Fruit fly (Drosophila melanogaster) whole organism, embryonic: ENCODE data around the gene CG32259.

Experiments
- ATbp ChIP-seq: fragments of 200-800 bp; sonication (Bioruptor generic); optimal IDR thresholded peaks from 2 replicates; lab custom pipeline; 2017; ENCODE audit warnings: missing biosample characterization, mild to moderate bottlenecking, missing genetic modification characterization, missing genetic modification reagents
- Ada2b ChIP-seq: fragments of 200-800 bp; sonication (Bioruptor generic); IDR thresholded peaks from 2 replicates; pipeline ENCODE4 v1.3.6; 2022; ENCODE audit warnings: missing biosample characterization, missing genetic modification characterization
- B-H1 ChIP-seq: fragments of 200-800 bp; sonication (Bioruptor generic); IDR thresholded peaks from 3 replicates; pipeline ENCODE4 v1.3.6; 2022; ENCODE audit warnings: missing biosample characterization, missing genetic modification characterization
- CG10959 ChIP-seq: fragments of 200-800 bp; sonication (Bioruptor generic); IDR thresholded peaks from 2 replicates; pipeline ENCODE4 v1.3.6; 2022; ENCODE audit warnings: missing biosample characterization, missing genetic modification characterization
- CG11085 ChIP-seq: fragments of 200-800 bp; sonication (Bioruptor generic); IDR thresholded peaks from 2 replicates; pipeline ENCODE4 v1.3.6; 2022; ENCODE audit warnings: missing biosample characterization, missing genetic modification characterization
- CG12391 ChIP-seq: fragments of 200-800 bp; sonication (Bioruptor generic); optimal IDR thresholded peaks from 3 replicates; lab custom pipeline; 2018; ENCODE audit warnings: missing biosample characterization, mild to moderate bottlenecking, missing genetic modification characterization, moderate library complexity
- CG13894 ChIP-seq: fragments of 200-800 bp; sonication (Bioruptor generic); optimal IDR thresholded peaks from 3 replicates; lab custom pipeline; 2018; ENCODE audit warnings: missing biosample characterization, mild to moderate bottlenecking, missing genetic modification characterization, moderate library complexity
- CG16863 ChIP-seq: fragments of 200-800 bp; sonication (Bioruptor generic); optimal IDR thresholded peaks from 3 replicates; lab custom pipeline; 2016; ENCODE audit warnings: missing biosample characterization, missing genetic modification characterization
- CG17361 ChIP-seq: fragments of 200-800 bp; sonication (Bioruptor generic); IDR thresholded peaks from 3 replicates; pipeline ENCODE4 v1.3.6; 2022; ENCODE audit warnings: missing biosample characterization, missing genetic modification characterization
- CG2712 ChIP-seq: fragments of 200-800 bp; optimal IDR thresholded peaks from 3 replicates; lab custom pipeline; 2019; ENCODE audit warnings: missing biosample characterization, mild to moderate bottlenecking, missing genetic modification characterization, moderate library complexity
- CG31224 ChIP-seq: fragments of 200-800 bp; sonication (Bioruptor generic); IDR thresholded peaks from 2 replicates; pipeline ENCODE4 v1.3.6; 2022; ENCODE audit warnings: missing biosample characterization, missing genetic modification characterization
- CG33213 ChIP-seq: fragments of 200-800 bp; sonication (Bioruptor generic); optimal IDR thresholded peaks from 3 replicates; lab custom pipeline; 2016; ENCODE audit warnings: missing biosample characterization, missing genetic modification characterization
- CG42726 ChIP-seq: fragments of 200-800 bp; sonication (Bioruptor generic); IDR thresholded peaks from 2 replicates; pipeline ENCODE4 v1.3.6; 2022; ENCODE audit warnings: missing biosample characterization, missing genetic modification characterization; ENCODE audit not compliant: partially characterized antibody
- CG4707 ChIP-seq: fragments of 200-800 bp; sonication (Bioruptor generic); optimal IDR thresholded peaks from 2 replicates; lab custom pipeline; 2018; ENCODE audit warnings: missing biosample characterization, mild to moderate bottlenecking, missing genetic modification characterization, moderate library complexity
- CG7987 ChIP-seq: fragments of 200-800 bp; sonication (Bioruptor generic); optimal IDR thresholded peaks from 2 replicates; lab custom pipeline; 2018; ENCODE audit warnings: missing biosample characterization, mild to moderate bottlenecking, missing genetic modification characterization, moderate library complexity
- CG9876 ChIP-seq: fragments of 200-800 bp; sonication (Bioruptor generic); optimal IDR thresholded peaks from 2 replicates; lab custom pipeline; 2016; ENCODE audit warnings: missing biosample characterization, missing genetic modification characterization
- CTCF ChIP-seq: fragments of 200-800 bp; sonication (Bioruptor generic); optimal IDR thresholded peaks from 2 replicates; lab custom pipeline; 2017; ENCODE audit warnings: missing biosample characterization, mild to moderate bottlenecking, missing genetic modification characterization, moderate library complexity
- D19A ChIP-seq: fragments of 200-800 bp; optimal IDR thresholded peaks from 3 replicates; lab custom pipeline; 2019; ENCODE audit warnings: missing biosample characterization, mild to moderate bottlenecking, missing genetic modification characterization, moderate library complexity
- Dek ChIP-seq: fragments of 200-800 bp; sonication (Bioruptor generic); optimal IDR thresholded peaks from 3 replicates; lab custom pipeline; 2019; ENCODE audit warnings: missing biosample characterization, mild to moderate bottlenecking, missing genetic modification characterization, moderate library complexity
- Dfd ChIP-seq, 2 experiments: fragments of >200 bp; optimal IDR thresholded peaks; 2 replicates each; lab custom pipeline; 2017; ENCODE audit warnings: missing biosample characterization in 2 of 2, missing genetic modification characterization in 2 of 2
- Elba2 ChIP-seq: fragments of 200-800 bp; sonication (Bioruptor generic); optimal IDR thresholded peaks from 3 replicates; lab custom pipeline; 2016; ENCODE audit warnings: missing biosample characterization, missing genetic modification characterization
- HHEX ChIP-seq: fragments of 200-800 bp; sonication (Bioruptor generic); optimal IDR thresholded peaks from 3 replicates; lab custom pipeline; 2017; ENCODE audit warnings: missing biosample characterization, mild to moderate bottlenecking, missing genetic modification characterization, missing genetic modification reagents
- Hsf ChIP-seq: fragments of 200-800 bp; sonication (Bioruptor generic); optimal IDR thresholded peaks from 3 replicates; lab custom pipeline; 2016; ENCODE audit warnings: missing biosample characterization, missing genetic modification characterization
- Mes4 ChIP-seq: fragments of 200-800 bp; sonication (Bioruptor generic); optimal IDR thresholded peaks from 2 replicates; lab custom pipeline; 2016; ENCODE audit warnings: missing biosample characterization, missing genetic modification characterization
- NC2α ChIP-seq: fragments of 200-800 bp; sonication (Bioruptor generic); optimal IDR thresholded peaks from 2 replicates; lab custom pipeline; 2016; ENCODE audit warnings: missing biosample characterization, missing genetic modification characterization
- Oaz ChIP-seq: fragments of 200-800 bp; sonication (Bioruptor generic); IDR thresholded peaks from 2 replicates; pipeline ENCODE4 v1.3.6; 2022; ENCODE audit warnings: missing biosample characterization, missing genetic modification characterization
- Oli ChIP-seq: fragments of 200-800 bp; sonication (Bioruptor generic); optimal IDR thresholded peaks from 2 replicates; lab custom pipeline; 2018; ENCODE audit warnings: missing biosample characterization, mild to moderate bottlenecking, missing genetic modification characterization, moderate library complexity
- Scr ChIP-seq: fragments of 200-800 bp; sonication (Bioruptor generic); IDR thresholded peaks from 2 replicates; pipeline ENCODE4 v1.3.6; 2022; ENCODE audit warnings: missing biosample characterization, missing genetic modification characterization; ENCODE audit not compliant: partially characterized antibody
- Spps ChIP-seq: fragments of 200-800 bp; sonication (Bioruptor generic); optimal IDR thresholded peaks from 2 replicates; lab custom pipeline; 2018; ENCODE audit warnings: missing biosample characterization, mild to moderate bottlenecking, missing genetic modification characterization
- Vsx1 ChIP-seq: fragments of 200-800 bp; sonication (Bioruptor generic); optimal IDR thresholded peaks from 2 replicates; lab custom pipeline; 2017; ENCODE audit warnings: missing biosample characterization, mild to moderate bottlenecking, missing genetic modification characterization, missing genetic modification reagents
- ac ChIP-seq: fragments of 200-800 bp; sonication (Bioruptor generic); optimal IDR thresholded peaks from 3 replicates; lab custom pipeline; 2017; ENCODE audit warnings: missing biosample characterization, mild to moderate bottlenecking, missing genetic modification characterization
- bowl ChIP-seq: fragments of 200-800 bp; sonication (Bioruptor generic); IDR thresholded peaks from 2 replicates; pipeline ENCODE4 v1.3.6; 2022; ENCODE audit warnings: missing biosample characterization, missing genetic modification characterization
- caup ChIP-seq: fragments of 200-800 bp; sonication (Bioruptor generic); optimal IDR thresholded peaks from 3 replicates; lab custom pipeline; 2017; ENCODE audit warnings: missing biosample characterization, mild to moderate bottlenecking, missing genetic modification characterization, moderate library complexity; ENCODE audit not compliant: severe bottlenecking
- chm ChIP-seq: fragments of 200-800 bp; sonication (Bioruptor generic); IDR thresholded peaks from 2 replicates; pipeline ENCODE4 v1.3.6; 2022; ENCODE audit warnings: missing biosample characterization, missing genetic modification characterization
- dan ChIP-seq: fragments of 200-800 bp; sonication (Bioruptor generic); IDR thresholded peaks from 2 replicates; pipeline ENCODE4 v1.3.6; 2022; ENCODE audit warnings: missing biosample characterization, missing genetic modification characterization
- dati ChIP-seq: fragments of 200-800 bp; sonication (Bioruptor generic); IDR thresholded peaks from 2 replicates; pipeline ENCODE4 v1.3.6; 2022; ENCODE audit warnings: missing biosample characterization, missing genetic modification characterization
- fd64A ChIP-seq: fragments of 200-800 bp; sonication (Bioruptor generic); optimal IDR thresholded peaks from 3 replicates; lab custom pipeline; 2018; ENCODE audit warnings: missing biosample characterization, mild to moderate bottlenecking, missing genetic modification characterization
- ftz-f1 ChIP-seq: fragments of 200-800 bp; sonication (Bioruptor generic); optimal IDR thresholded peaks from 2 replicates; lab custom pipeline; 2016; ENCODE audit warnings: missing biosample characterization, missing genetic modification characterization
- ken ChIP-seq: fragments of 200-800 bp; sonication (Bioruptor generic); IDR thresholded peaks from 3 replicates; pipeline ENCODE4 v1.3.6; 2022; ENCODE audit warnings: missing biosample characterization, missing genetic modification characterization
- lab ChIP-seq: fragments of 200-800 bp; sonication (Bioruptor generic); optimal IDR thresholded peaks from 3 replicates; lab custom pipeline; 2017; ENCODE audit warnings: missing biosample characterization, missing genetic modification characterization, mild to moderate bottlenecking, moderate library complexity, missing genetic modification reagents
- oc ChIP-seq: fragments of 200-800 bp; sonication (Bioruptor generic); optimal IDR thresholded peaks from 2 replicates; lab custom pipeline; 2018; ENCODE audit warnings: missing biosample characterization, mild to moderate bottlenecking, missing genetic modification characterization, moderate library complexity
- psq ChIP-seq: fragments of 200-800 bp; sonication (Bioruptor generic); optimal IDR thresholded peaks from 2 replicates; lab custom pipeline; 2017; ENCODE audit warnings: missing biosample characterization, missing genetic modification characterization
- sd ChIP-seq: fragments of 200-800 bp; sonication (Bioruptor generic); optimal IDR thresholded peaks from 3 replicates; lab custom pipeline; 2018; ENCODE audit warnings: missing biosample characterization, mild to moderate bottlenecking, missing genetic modification characterization, moderate library complexity
- shn ChIP-seq: fragments of 200-800 bp; sonication (Bioruptor generic); optimal IDR thresholded peaks from 3 replicates; lab custom pipeline; 2016; ENCODE audit warnings: missing biosample characterization, missing genetic modification characterization
- slbo ChIP-seq: fragments of 200-800 bp; sonication (Bioruptor generic); IDR thresholded peaks from 2 replicates; pipeline ENCODE4 v1.3.6; 2022; ENCODE audit warnings: missing biosample characterization, missing genetic modification characterization
- sqz ChIP-seq: fragments of 200-800 bp; sonication (Bioruptor generic); optimal IDR thresholded peaks from 3 replicates; lab custom pipeline; 2018; ENCODE audit warnings: missing biosample characterization, mild to moderate bottlenecking, missing genetic modification characterization
- toy ChIP-seq: fragments of 200-800 bp; sonication (Bioruptor generic); IDR thresholded peaks from 2 replicates; pipeline ENCODE4 v1.3.6; 2022; ENCODE audit warnings: missing biosample characterization, missing genetic modification characterization
- trh ChIP-seq: fragments of 200-800 bp; sonication (Bioruptor generic); optimal IDR thresholded peaks from 2 replicates; lab custom pipeline; 2016; ENCODE audit warnings: missing biosample characterization, missing genetic modification characterization
- usp ChIP-seq: fragments of >200 bp; optimal IDR thresholded peaks from 2 replicates; lab custom pipeline; 2017; ENCODE audit warnings: missing biosample characterization, missing genetic modification characterization
- zen ChIP-seq: fragments of 200-800 bp; sonication (Bioruptor generic); optimal IDR thresholded peaks from 3 replicates; lab custom pipeline; 2018; ENCODE audit warnings: missing biosample characterization, mild to moderate bottlenecking, missing genetic modification characterization, moderate library complexity

CG32259 gene

dm6 chr3L:4108844-4109494 is 39.8 kb downstream of the CG32259 start (continued):
- TF ChIP-seq HHEX (peak; percentile 79), dan (0 out of 2 replicates have a peak, but pooled peaks have one; percentile 17), Spps (tag; lab: Kevin White, UChicago) (peak; percentile 28), CG10959 (GFP tag; lab: Robert Waterston, UW) (no peak), sqz (GFP tag; lab: Kevin White, UChicago) (peak; percentile 57), sd (tag; lab: Kevin White, UChicago) (peak; percentile 81), CG16863 (GFP tag; lab: Kevin White, UChicago) (peak; percentile 65), lab (GFP tag; lab: Kevin White, UChicago) (peak; percentile 77), CG9876 (GFP tag; lab: Kevin White, UChicago) (peak; percentile 18), ATbp (GFP tag; lab: Kevin White, UChicago) (peak; percentile 68), Dek (tag; lab: Kevin White, UChicago) (peak; percentile 64), ac (peak; percentile 16), Oaz (no peak), CG33213 (GFP tag; lab: Kevin White, UChicago) (peak; percentile 63), toy (GFP tag; lab: Robert Waterston, UW) (no peak), caup (GFP tag; lab: Kevin White, UChicago) (peak; percentile 64), CG13894 (tag; lab: Kevin White, UChicago) (peak; percentile 6), CTCF (GFP tag; lab: Kevin White, UChicago) (no peak), ftz-f1 (GFP tag; lab: Kevin White, UChicago) (no peak), Mes4 (GFP tag; lab: Kevin White, UChicago) (peak; percentile 11), CG4707 (GFP tag; lab: Kevin White, UChicago) (no peak), CG42726 (GFP tag; lab: Robert Waterston, UW) (no peak), usp (no peak), CG17361 (GFP tag; lab: Robert Waterston, UW) (peak; percentile 86), CG2712 (tag; lab: Kevin White, UChicago) (peak; percentile 81), Elba2 (GFP tag; lab: Kevin White, UChicago) (no peak), Hsf (GFP tag; lab: Kevin White, UChicago) (peak; percentile 70), slbo (peak; percentile 65), CG7987 (no peak), CG11085 (GFP tag; lab: Robert Waterston, UW) (no peak), D19A (tag; lab: Kevin White, UChicago) (peak; percentile 74), ken (GFP tag; lab: Robert Waterston, UW) (peak; percentile 51; the same call in 1 of the 3 replicates), Oli (peak; percentile 83), dati (GFP tag; lab: Robert Waterston, UW) (no peak), chm (GFP tag; lab: Robert Waterston, UW) (no peak), CG12391 (tag; lab: Kevin White, UChicago) (peak; percentile 81), CG31224 (GFP tag; lab: Robert Waterston, UW) (no peak), bowl (GFP tag; lab: Robert Waterston, UW) (peak; percentile 47; the same call in 1 of the 2 replicates), Ada2b (peak; percentile 55), psq (no peak), B-H1 (0 out of 3 replicates have a peak, but pooled peaks have one; percentile 18), fd64A (GFP tag; lab: Kevin White, UChicago) (peak; percentile 5), oc (tag; lab: Kevin White, UChicago) (peak; percentile 41), trh (no peak), Vsx1 (GFP tag; lab: Kevin White, UChicago) (peak; percentile 15), NC2α (GFP tag; lab: Kevin White, UChicago) (peak; percentile 38), Dfd (GFP tag; optimal IDR thresholded peaks at IDR 0.05; lab: Kevin White, UChicago) (no peak), shn (GFP tag; lab: Kevin White, UChicago) (peak; percentile 18), Scr (GFP tag; lab: Robert Waterston, UW) (no peak), zen (tag; lab: Kevin White, UChicago) (peak; percentile 61)
